Worm (Caenorhabditis elegans): Measurements from ENCODE around the gene rnp-4.

- TF ChIP-seq him-1 (tag; optimal IDR thresholded peaks at IDR 0.05) = no peak
- no peak for TF ChIP-seq dao-5 (tag; optimal IDR thresholded peaks at IDR 0.05)
- TF ChIP-seq W03F9.2 (tag; optimal IDR thresholded peaks at IDR 0.05) = no peak
These were observed 24.7 kb upstream of the rnp-4 start, which contains the start of gene pals-27 for ce11 chrIII:4381343-4381742.

All from whole organism, L4/young adult.